Fruit fly (Drosophila melanogaster) whole organism, embryonic: ENCODE measurements around the gene Ccdc114.

Source experiments
- Awh ChIP-seq: fragments of 200-800 bp; sonication (Bioruptor generic); IDR thresholded peaks from 2 replicates; pipeline ENCODE4, ENCODE4 v1.3.6; 2022; ENCODE audit warnings: missing biosample characterization, missing genetic modification characterization
- Bdp1 ChIP-seq: fragments of 200-800 bp; sonication (Bioruptor generic); optimal IDR thresholded peaks from 3 replicates; lab custom pipeline; 2016; ENCODE audit warnings: missing biosample characterization, missing genetic modification characterization
- BtbVII ChIP-seq: fragments of 200-800 bp; sonication (Bioruptor generic); optimal IDR thresholded peaks from 3 replicates; lab custom pipeline; 2017; ENCODE audit warnings: missing biosample characterization, mild to moderate bottlenecking, missing genetic modification characterization
- CG10366 ChIP-seq: fragments of 200-800 bp; sonication (Bioruptor generic); IDR thresholded peaks from 2 replicates; pipeline ENCODE4 v1.3.6; 2022; ENCODE audit warnings: missing biosample characterization, missing genetic modification characterization
- CG10979 ChIP-seq: fragments of 200-800 bp; sonication (Bioruptor generic); optimal IDR thresholded peaks from 2 replicates; lab custom pipeline; 2018; ENCODE audit warnings: missing biosample characterization, mild to moderate bottlenecking, missing genetic modification characterization, moderate library complexity
- CG11398 ChIP-seq: fragments of 200-800 bp; sonication (Bioruptor generic); optimal IDR thresholded peaks from 2 replicates; lab custom pipeline; 2016; ENCODE audit warnings: missing biosample characterization, missing genetic modification characterization
- CG13123 ChIP-seq: fragments of 200-800 bp; sonication (Bioruptor generic); optimal IDR thresholded peaks from 2 replicates; lab custom pipeline; 2016; ENCODE audit warnings: missing biosample characterization, missing genetic modification characterization
- CG14860 ChIP-seq: fragments of 200-800 bp; sonication (Bioruptor generic); IDR thresholded peaks from 3 replicates; pipeline ENCODE4 v1.3.6; 2022; ENCODE audit warnings: missing biosample characterization, missing genetic modification characterization; ENCODE audit not compliant: partially characterized antibody
- CG15011 ChIP-seq: fragments of 200-800 bp; sonication (Bioruptor generic); optimal IDR thresholded peaks from 3 replicates; lab custom pipeline; 2018; ENCODE audit warnings: missing biosample characterization, mild to moderate bottlenecking, missing genetic modification characterization
- CG15514 ChIP-seq: fragments of 200-800 bp; sonication (Bioruptor generic); optimal IDR thresholded peaks from 3 replicates; lab custom pipeline; 2017; ENCODE audit warnings: missing biosample characterization, missing genetic modification characterization, mild to moderate bottlenecking, moderate library complexity, missing genetic modification reagents
- CG1602 ChIP-seq: fragments of 200-800 bp; sonication (Bioruptor generic); optimal IDR thresholded peaks from 3 replicates; lab custom pipeline; 2016; ENCODE audit warnings: missing biosample characterization, missing genetic modification characterization
- CG1603 ChIP-seq: fragments of 200-800 bp; sonication (Bioruptor generic); optimal IDR thresholded peaks from 2 replicates; lab custom pipeline; 2019; ENCODE audit warnings: missing biosample characterization, mild to moderate bottlenecking, missing genetic modification characterization, moderate library complexity
- CG16813 ChIP-seq: fragments of 200-800 bp; sonication (Bioruptor generic); IDR thresholded peaks from 3 replicates; pipeline ENCODE4 v1.3.6; 2022; ENCODE audit warnings: missing biosample characterization, missing genetic modification characterization; ENCODE audit not compliant: partially characterized antibody
- CG18011 ChIP-seq: fragments of 200-800 bp; sonication (Bioruptor generic); optimal IDR thresholded peaks from 2 replicates; lab custom pipeline; 2017; ENCODE audit warnings: missing biosample characterization, missing genetic modification characterization, mild to moderate bottlenecking, moderate library complexity, missing genotype
- CG8089 ChIP-seq: fragments of 200-800 bp; sonication (Bioruptor generic); optimal IDR thresholded peaks from 3 replicates; lab custom pipeline; 2016; ENCODE audit warnings: missing biosample characterization, missing genetic modification characterization
- CG8290 ChIP-seq, 3 experiments: fragments of 200-800 bp; sonication (Bioruptor generic); optimal IDR thresholded peaks; 2 replicates each; lab custom pipeline; 2016 to 2019; ENCODE audit warnings: missing biosample characterization in 3 of 3, missing genetic modification characterization in 3 of 3, mild to moderate bottlenecking in 2 of 3, moderate library complexity in 1 of 3
- CG9609 ChIP-seq: fragments of 200-800 bp; sonication (Bioruptor generic); optimal IDR thresholded peaks from 3 replicates; lab custom pipeline; 2016; ENCODE audit warnings: missing biosample characterization, missing genetic modification characterization
- D19A ChIP-seq: fragments of 200-800 bp; optimal IDR thresholded peaks from 3 replicates; lab custom pipeline; 2019; ENCODE audit warnings: missing biosample characterization, mild to moderate bottlenecking, missing genetic modification characterization, moderate library complexity
- Dbx ChIP-seq: fragments of 200-800 bp; sonication (Bioruptor generic); IDR thresholded peaks from 3 replicates; pipeline ENCODE4 v1.3.6; 2022; ENCODE audit warnings: missing biosample characterization, missing genetic modification characterization
- Dek ChIP-seq: fragments of 200-800 bp; sonication (Bioruptor generic); optimal IDR thresholded peaks from 3 replicates; lab custom pipeline; 2019; ENCODE audit warnings: missing biosample characterization, mild to moderate bottlenecking, missing genetic modification characterization, moderate library complexity
- ERR ChIP-seq: fragments of 200-800 bp; sonication (Bioruptor generic); optimal IDR thresholded peaks from 2 replicates; lab custom pipeline; 2016; ENCODE audit warnings: missing biosample characterization, missing genetic modification characterization
- Hmr ChIP-seq: fragments of 200-800 bp; sonication (Bioruptor generic); optimal IDR thresholded peaks from 3 replicates; lab custom pipeline; 2017; ENCODE audit warnings: mild to moderate bottlenecking, missing biosample characterization, missing genetic modification reagents, missing genetic modification characterization
- Lpt ChIP-seq: fragments of >200 bp; optimal IDR thresholded peaks from 2 replicates; lab custom pipeline; 2018; ENCODE audit warnings: missing biosample characterization, missing genetic modification characterization
- Myb ChIP-seq: fragments of 200-800 bp; sonication (Bioruptor generic); optimal IDR thresholded peaks from 2 replicates; lab custom pipeline; 2016; ENCODE audit warnings: missing biosample characterization, missing genetic modification characterization
- Neu2 ChIP-seq: fragments of 200-800 bp; sonication (Bioruptor generic); optimal IDR thresholded peaks from 3 replicates; lab custom pipeline; 2016; ENCODE audit warnings: missing biosample characterization, missing genetic modification characterization, borderline replicate concordance
- Nf-YA ChIP-seq: fragments of 200-800 bp; sonication (Bioruptor generic); IDR thresholded peaks from 2 replicates; pipeline ENCODE4 v1.3.6; 2022; ENCODE audit warnings: missing biosample characterization, missing genetic modification characterization
- NfI ChIP-seq: fragments of 200-800 bp; sonication (Bioruptor generic); optimal IDR thresholded peaks from 3 replicates; lab custom pipeline; 2018; ENCODE audit warnings: missing biosample characterization, mild to moderate bottlenecking, missing genetic modification characterization, moderate library complexity
- Opbp ChIP-seq: fragments of 200-800 bp; sonication (Bioruptor generic); IDR thresholded peaks from 3 replicates; pipeline ENCODE4 v1.3.6; 2022; ENCODE audit warnings: missing biosample characterization, missing genetic modification characterization; ENCODE audit not compliant: partially characterized antibody
- Optix ChIP-seq: fragments of 200-800 bp; sonication (Bioruptor generic); IDR thresholded peaks from 3 replicates; pipeline ENCODE4 v1.3.6; 2022; ENCODE audit warnings: missing biosample characterization, missing genetic modification characterization
- Stat92E ChIP-seq, 3 experiments: fragments of >200 bp in 2 of 3; fragments of 200-800 bp in 1 of 3; sonication (Bioruptor generic) in 1 of 3; optimal IDR thresholded peaks; 2 replicates each; lab custom pipeline; 2017 to 2019; ENCODE audit warnings: missing biosample characterization in 3 of 3, missing genetic modification characterization in 3 of 3, mild to moderate bottlenecking in 1 of 3, moderate library complexity in 1 of 3
- Usf ChIP-seq: fragments of 200-800 bp; sonication (Bioruptor generic); optimal IDR thresholded peaks from 2 replicates; lab custom pipeline; 2017; ENCODE audit warnings: missing genotype, missing biosample characterization, missing genetic modification characterization
- az2 ChIP-seq: fragments of 200-800 bp; sonication (Bioruptor generic); optimal IDR thresholded peaks from 3 replicates; lab custom pipeline; 2016; ENCODE audit warnings: missing biosample characterization, missing genetic modification characterization
- bsh ChIP-seq, 2 experiments: fragments of 200-800 bp; sonication (Bioruptor generic); optimal IDR thresholded peaks; 2 replicates each; lab custom pipeline; 2017 to 2018; ENCODE audit warnings: mild to moderate bottlenecking in 2 of 2, missing biosample characterization in 2 of 2, missing genetic modification characterization in 2 of 2, moderate library complexity in 1 of 2
- cato ChIP-seq: fragments of 200-800 bp; sonication (Bioruptor generic); optimal IDR thresholded peaks from 2 replicates; lab custom pipeline; 2016; ENCODE audit warnings: missing biosample characterization, missing genetic modification characterization, borderline replicate concordance
- ci ChIP-seq: fragments of 200-800 bp; sonication (Bioruptor generic); IDR thresholded peaks from 3 replicates; pipeline ENCODE4 v1.3.6; 2022; ENCODE audit warnings: missing biosample characterization, missing genetic modification characterization
- dmrt11E ChIP-seq: fragments of 200-800 bp; sonication (Bioruptor generic); optimal IDR thresholded peaks from 3 replicates; lab custom pipeline; 2018; ENCODE audit warnings: missing biosample characterization, mild to moderate bottlenecking, missing genetic modification characterization, moderate library complexity
- gsb-n ChIP-seq: fragments of 200-800 bp; sonication (Bioruptor generic); optimal IDR thresholded peaks from 3 replicates; lab custom pipeline; 2018; ENCODE audit warnings: missing biosample characterization, mild to moderate bottlenecking, missing genetic modification characterization
- nom ChIP-seq: fragments of 200-800 bp; sonication (Bioruptor generic); optimal IDR thresholded peaks from 2 replicates; lab custom pipeline; 2017; ENCODE audit warnings: missing biosample characterization, missing genetic modification characterization, mild to moderate bottlenecking, moderate library complexity, missing genetic modification reagents
- prd ChIP-seq, 3 experiments: fragments of >200 bp in 2 of 3; fragments of 200-800 bp in 1 of 3; sonication (Bioruptor generic) in 1 of 3; optimal IDR thresholded peaks in 2 of 3; IDR thresholded peaks in 1 of 3; 2 replicates in 2 of 3; 3 replicates in 1 of 3; pipeline versions ENCODE4 v1.3.6 to Lab custom; 2017 to 2022; ENCODE audit warnings: missing biosample characterization in 1 of 3, missing genetic modification characterization in 1 of 3
- psq ChIP-seq: fragments of 200-800 bp; sonication (Bioruptor generic); optimal IDR thresholded peaks from 2 replicates; lab custom pipeline; 2017; ENCODE audit warnings: missing biosample characterization, missing genetic modification characterization
- rib ChIP-seq: fragments of 200-800 bp; sonication (Bioruptor generic); IDR thresholded peaks from 2 replicates; pipeline ENCODE4 v1.3.6; 2022; ENCODE audit warnings: missing biosample characterization, missing genetic modification characterization
- shn ChIP-seq: fragments of 200-800 bp; sonication (Bioruptor generic); optimal IDR thresholded peaks from 3 replicates; lab custom pipeline; 2016; ENCODE audit warnings: missing biosample characterization, missing genetic modification characterization
- sisA ChIP-seq: fragments of 200-800 bp; sonication (Bioruptor generic); IDR thresholded peaks from 2 replicates; pipeline ENCODE4 v1.3.6; 2022; ENCODE audit warnings: missing biosample characterization, missing genetic modification characterization
- ssp ChIP-seq: fragments of 200-800 bp; sonication (Bioruptor generic); IDR thresholded peaks from 2 replicates; pipeline ENCODE4 v1.3.6; 2022; ENCODE audit warnings: missing biosample characterization, missing genetic modification characterization
- sug ChIP-seq: fragments of 200-800 bp; optimal IDR thresholded peaks from 2 replicates; lab custom pipeline; 2019; ENCODE audit warnings: missing biosample characterization, mild to moderate bottlenecking, missing genetic modification characterization, moderate library complexity
- tin ChIP-seq: fragments of 200-800 bp; sonication (Bioruptor generic); optimal IDR thresholded peaks from 3 replicates; lab custom pipeline; 2016; ENCODE audit warnings: missing biosample characterization, missing genetic modification characterization
- zfh2 ChIP-seq: fragments of 200-800 bp; sonication (Bioruptor generic); optimal IDR thresholded peaks from 2 replicates; lab custom pipeline; 2016; ENCODE audit warnings: missing biosample characterization, missing genetic modification characterization

Gene Ccdc114

dm6 chr3R:16624750-16625549, 433 bp upstream of the Ccdc114 start, which contains the start of gene Fas1 (continued):
- peak; percentile 41 for TF ChIP-seq Hmr
- TF ChIP-seq sisA = no peak
- TF ChIP-seq ci (GFP tag; lab: Robert Waterston, UW) = peak; percentile 65; the same call in 1 of the 3 replicates
- peak; percentile 70; the same call in 2 of the 3 replicates for TF ChIP-seq CG16813 (GFP tag; lab: Robert Waterston, UW)
- no peak for TF ChIP-seq dmrt11E (tag; lab: Kevin White, UChicago)
- TF ChIP-seq Awh (GFP tag; lab: Robert Waterston, UW) = no peak
- TF ChIP-seq Usf (GFP tag; lab: Kevin White, UChicago) = no peak
- TF ChIP-seq Stat92E (GFP tag; optimal IDR thresholded peaks at IDR 0.05; lab: Kevin White, UChicago) = peak in 1 of 3 experiments; percentile 95
- no peak for TF ChIP-seq Dbx (GFP tag; lab: Robert Waterston, UW)
- TF ChIP-seq rib = no peak
- peak; percentile 5 for TF ChIP-seq CG1603 (tag; lab: Kevin White, UChicago)
- TF ChIP-seq prd (optimal IDR thresholded peaks at IDR 0.05; lab: Kevin White, UChicago) = no peak
- no peak for TF ChIP-seq prd (GFP tag; IDR thresholded peaks at IDR 0.05; lab: Robert Waterston, UW)
- TF ChIP-seq CG10979 = peak; percentile 24
- TF ChIP-seq CG14860 (GFP tag; lab: Robert Waterston, UW) = peak; percentile 44; the same call in 1 of the 3 replicates
- TF ChIP-seq bsh (GFP tag; optimal IDR thresholded peaks at IDR 0.05; lab: Kevin White, UChicago) = no peak
- no peak for TF ChIP-seq Neu2 (GFP tag; lab: Kevin White, UChicago)
- TF ChIP-seq CG11398 = no peak
- peak; percentile 41 for TF ChIP-seq CG15514 (GFP tag; lab: Kevin White, UChicago)
- TF ChIP-seq Nf-YA = 0 out of 2 replicates have a peak, but pooled peaks have one; percentile 16
- TF ChIP-seq gsb-n (tag; lab: Kevin White, UChicago) = peak; percentile 4
- no peak for TF ChIP-seq ERR (GFP tag; lab: Kevin White, UChicago)
- TF ChIP-seq D19A (tag; lab: Kevin White, UChicago) = peak; percentile 2
- TF ChIP-seq sug (tag; lab: Kevin White, UChicago) = no peak
- no peak for TF ChIP-seq CG15011 (GFP tag; lab: Kevin White, UChicago)
- no peak for TF ChIP-seq tin (GFP tag; lab: Kevin White, UChicago)
- TF ChIP-seq CG18011 (GFP tag; lab: Kevin White, UChicago) = no peak
- TF ChIP-seq BtbVII (GFP tag; lab: Kevin White, UChicago) = no peak
- no peak for TF ChIP-seq Lpt (GFP tag; lab: Kevin White, UChicago)
- TF ChIP-seq Dek (tag; lab: Kevin White, UChicago) = no peak
- no peak for TF ChIP-seq CG1602
- no peak for TF ChIP-seq CG8290 (GFP tag; optimal IDR thresholded peaks at IDR 0.05; lab: Kevin White, UChicago)
- TF ChIP-seq CG8290 (tag; optimal IDR thresholded peaks at IDR 0.05; lab: Kevin White, UChicago) = peak in 1 of 2 experiments; percentile 15
- no peak for TF ChIP-seq CG9609 (GFP tag; lab: Kevin White, UChicago)
- TF ChIP-seq Myb (GFP tag; lab: Kevin White, UChicago) = peak; percentile 58
- TF ChIP-seq CG10366 (GFP tag; lab: Robert Waterston, UW) = no peak
- no peak for TF ChIP-seq CG13123 (GFP tag; lab: Kevin White, UChicago)
- TF ChIP-seq Optix = 0 out of 3 replicates have a peak, but pooled peaks have one; percentile 15
- TF ChIP-seq az2 = no peak
- peak; percentile 71 for TF ChIP-seq Opbp
- TF ChIP-seq NfI (GFP tag; lab: Kevin White, UChicago) = no peak
- no peak for TF ChIP-seq Bdp1 (GFP tag; lab: Kevin White, UChicago)
- TF ChIP-seq ssp (GFP tag; lab: Robert Waterston, UW) = no peak
- TF ChIP-seq cato = no peak
- TF ChIP-seq psq (GFP tag; lab: Kevin White, UChicago) = no peak
- TF ChIP-seq CG8089 = peak; percentile 15
- no peak for TF ChIP-seq shn (GFP tag; lab: Kevin White, UChicago)
- peak; percentile 20 for TF ChIP-seq nom (GFP tag; lab: Kevin White, UChicago)
- TF ChIP-seq zfh2 (GFP tag; lab: Kevin White, UChicago) = no peak
